Worm (Caenorhabditis elegans): Measurements from ENCODE around the gene F56B3.2.

ce11 chrIV:768312-768711 lies at the start of gene F56B3.2:
- TF ChIP-seq unc-130 (GFP tag; optimal IDR thresholded peaks at IDR 0.05) (no peak), ama-1 (optimal IDR thresholded peaks at IDR 0.05) (no peak), ama-1 (GFP tag; optimal IDR thresholded peaks at IDR 0.05) (no peak), dox-1 (GFP tag; IDR thresholded peaks at IDR 0.05) (no peak), ceh-91 (GFP tag; IDR thresholded peaks at IDR 0.05) (no peak)
